Fruit fly (Drosophila melanogaster) whole organism: Measurements from ENCODE around the gene ArgRS.

ENCODE experiments used
- CG8478 ChIP-seq: fragments of >200 bp; optimal IDR thresholded peaks from 2 replicates; lab custom pipeline; 2018; ENCODE audit warnings: inconsistent platforms
- usp ChIP-seq: fragments of >200 bp; optimal IDR thresholded peaks from 2 replicates; lab custom pipeline; 2017; ENCODE audit warnings: missing biosample characterization, missing genetic modification characterization, mixed read lengths

DNA sequence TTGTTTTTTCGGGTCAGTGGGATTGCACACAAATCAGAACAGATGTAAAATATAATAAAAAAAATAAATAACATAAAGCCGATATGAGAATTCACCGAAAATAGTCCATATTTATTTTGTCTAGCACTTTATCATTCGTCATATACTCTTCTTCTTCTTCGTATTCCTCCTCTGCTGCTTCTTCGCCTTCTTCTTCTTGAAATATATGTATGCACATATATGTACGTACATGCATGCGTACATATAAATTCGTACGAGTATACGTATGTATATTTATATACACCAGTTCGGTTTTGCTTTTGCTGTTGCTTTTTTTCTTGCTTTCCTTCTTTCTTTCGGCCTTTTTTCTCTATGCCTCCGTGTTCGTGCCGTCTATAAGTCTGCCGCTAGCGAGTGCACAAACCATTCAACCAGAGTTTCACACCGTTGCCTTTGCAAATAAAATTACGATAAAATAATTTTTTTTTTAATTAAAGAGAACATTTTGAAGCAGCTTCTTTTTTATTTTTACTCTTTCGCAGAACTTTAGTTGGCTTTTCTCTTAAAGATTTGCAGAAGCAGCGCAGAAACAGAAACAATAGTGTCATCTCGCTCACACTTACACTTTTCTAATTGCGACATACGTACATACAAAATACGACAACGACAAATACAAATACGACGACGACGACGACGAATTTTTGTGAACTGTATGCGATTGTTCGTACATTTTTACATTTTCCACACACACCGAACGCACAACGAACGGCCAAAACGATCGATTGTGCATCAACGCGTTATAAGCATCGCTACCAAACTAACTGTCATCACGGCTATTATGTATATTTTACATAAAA lies 42.7 kb upstream of the ArgRS start:
- TF ChIP-seq CG8478 (lab: Kevin White, UChicago) (no peak), usp (no peak)
